In the genomic region with DNA sequence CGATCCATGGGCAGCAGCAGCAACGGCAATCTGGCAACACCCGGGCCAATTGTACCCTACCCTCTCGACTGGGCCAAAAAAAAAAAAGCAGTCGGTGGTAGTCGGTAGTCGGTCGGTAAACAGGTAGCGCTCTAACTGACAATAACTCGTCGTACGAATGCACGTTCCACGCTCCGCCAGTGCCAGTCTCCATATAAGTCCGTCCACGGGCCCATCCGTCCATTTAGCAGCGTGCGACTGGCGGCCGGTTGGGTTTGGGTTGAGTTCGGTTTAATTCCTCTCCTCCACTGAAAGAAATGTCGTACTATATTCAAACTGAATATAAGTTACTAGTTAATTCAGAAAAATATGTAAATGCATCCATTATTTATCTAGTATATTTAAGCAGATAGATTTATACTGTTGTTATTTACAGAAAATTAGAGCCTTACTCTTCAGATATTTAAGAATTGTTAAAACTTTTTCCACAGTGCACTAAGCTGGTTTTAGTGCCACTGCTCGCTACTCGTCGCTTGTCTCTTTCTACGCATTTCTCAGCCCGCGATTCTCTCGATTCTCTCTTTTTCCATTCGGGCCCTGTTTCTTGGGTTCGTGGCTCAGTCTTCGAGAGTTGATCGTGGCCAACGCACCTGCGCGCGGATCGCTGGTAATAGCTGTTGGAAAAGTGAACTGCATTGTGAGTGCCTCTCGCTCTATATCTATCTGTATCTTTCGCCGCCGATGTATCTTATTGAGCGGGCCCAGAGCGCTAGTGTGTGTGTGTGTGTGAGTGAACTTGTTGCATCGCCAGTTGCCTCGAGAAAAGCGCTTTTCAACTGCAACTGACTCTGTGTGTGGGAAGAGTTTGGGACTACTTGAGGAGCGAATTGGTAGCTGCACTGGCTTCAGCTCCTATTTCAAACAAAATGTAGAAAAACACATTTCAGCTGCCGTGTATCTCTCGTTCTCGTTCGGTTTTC, we compare ENCODE assay signal across 1 fruit fly cellular context.
TF ChIP-seq lines count a peak whose summit lies in the region.

bowl (plus strand) TSS at position 592 of the 959 bp plus-strand sequence.

TF ChIP-seq in whole organism, embryonic, 481 proteins besides CTCF, POLR2A, EP300 and RAD21 (continued from another document):
- TF ChIP-seq CG4617 (GFP tag; optimal IDR thresholded peaks at IDR 0.05; lab: Kevin White, UChicago; ENCODE audit: borderline replicate concordance) (peak; percentile 94), Dbx (GFP tag; IDR thresholded peaks at IDR 0.05; lab: Robert Waterston, UW) (peak; percentile 89), Ets65A (GFP tag; lab: Kevin White, UChicago) (peak; percentile 90), CG32772 (GFP tag; IDR thresholded peaks at IDR 0.05; lab: Robert Waterston, UW) (peak; percentile 95), Hr51 (GFP tag; optimal IDR thresholded peaks at IDR 0.05; lab: Kevin White, UChicago) (peak; percentile 96 to 98), pnt (GFP tag; optimal IDR thresholded peaks at IDR 0.05; lab: Kevin White, UChicago) (peak; percentile 91), CG11456 (GFP tag; IDR thresholded peaks at IDR 0.05; lab: Robert Waterston, UW) (peak; percentile 88), CG3281 (GFP tag; optimal IDR thresholded peaks at IDR 0.05; lab: Kevin White, UChicago) (peak; percentile 86), dpn (GFP tag; optimal IDR thresholded peaks at IDR 0.05; lab: Kevin White, UChicago) (peak; percentile 94 to 96), CG31388 (GFP tag; optimal IDR thresholded peaks at IDR 0.05; lab: Kevin White, UChicago) (peak; percentile 75), Adf1 (GFP tag; IDR thresholded peaks at IDR 0.05; lab: Robert Waterston, UW) (peak; percentile 79), Mad (GFP tag; optimal IDR thresholded peaks at IDR 0.05; lab: Kevin White, UChicago) (peak; percentile 92), fd102C (GFP tag; optimal IDR thresholded peaks at IDR 0.05; lab: Kevin White, UChicago) (peak; percentile 85), CG4707 (GFP tag; optimal IDR thresholded peaks at IDR 0.05; lab: Kevin White, UChicago) (peak; percentile 91), CG10462 (GFP tag; optimal IDR thresholded peaks at IDR 0.05; lab: Kevin White, UChicago) (peak; percentile 97), Vsx1 (GFP tag; optimal IDR thresholded peaks at IDR 0.05; lab: Kevin White, UChicago) (peak; percentile 90), hkb (optimal IDR thresholded peaks at IDR 0.05; lab: Kevin White, UChicago) (no peak), hkb (GFP tag; IDR thresholded peaks at IDR 0.05; lab: Robert Waterston, UW) (peak; percentile 97), Optix (GFP tag; IDR thresholded peaks at IDR 0.05; lab: Robert Waterston, UW) (peak; percentile 83), Dll (GFP tag; IDR thresholded peaks at IDR 0.05; lab: Robert Waterston, UW; ENCODE audit: partially characterized antibody) (no peak), sna (GFP tag; IDR thresholded peaks at IDR 0.05; lab: Robert Waterston, UW; ENCODE audit: partially characterized antibody) (no peak; the same call in 1 of the 2 replicates), Oli (tag; optimal IDR thresholded peaks at IDR 0.05; lab: Kevin White, UChicago) (peak; percentile 98), CG6791 (GFP tag; IDR thresholded peaks at IDR 0.05; lab: Robert Waterston, UW; ENCODE audit: partially characterized antibody) (peak; percentile 54; the same call in 1 of the 3 replicates), ab (GFP tag; optimal IDR thresholded peaks at IDR 0.05; lab: Kevin White, UChicago) (peak; percentile 80), MBD-R2 (GFP tag; IDR thresholded peaks at IDR 0.05; lab: Robert Waterston, UW) (peak; percentile 89), Sin3A (optimal IDR thresholded peaks at IDR 0.05; lab: Kevin White, UChicago) (no peak), ase (GFP tag; IDR thresholded peaks at IDR 0.05; lab: Robert Waterston, UW) (peak; percentile 94), NFAT (GFP tag; IDR thresholded peaks at IDR 0.05; lab: Robert Waterston, UW) (peak; percentile 90), disco-r (GFP tag; optimal IDR thresholded peaks at IDR 0.05; lab: Kevin White, UChicago) (peak; percentile 88), BEAF-32 (GFP tag; optimal IDR thresholded peaks at IDR 0.05; lab: Kevin White, UChicago) (no peak), kah (GFP tag; optimal IDR thresholded peaks at IDR 0.05; lab: Kevin White, UChicago) (peak; percentile 53), repo (GFP tag; optimal IDR thresholded peaks at IDR 0.05; lab: Kevin White, UChicago) (peak; percentile 83), CG11093 (GFP tag; IDR thresholded peaks at IDR 0.05; lab: Robert Waterston, UW) (peak; percentile 90), wdn (GFP tag; IDR thresholded peaks at IDR 0.05; lab: Robert Waterston, UW) (peak; percentile 95), CG15269 (tag; optimal IDR thresholded peaks at IDR 0.05; lab: Kevin White, UChicago) (peak; percentile 98), CG9215 (GFP tag; IDR thresholded peaks at IDR 0.05; lab: Robert Waterston, UW) (peak; percentile 91), Aef1 (GFP tag; IDR thresholded peaks at IDR 0.05; lab: Robert Waterston, UW) (peak; percentile 92), Ada2b (GFP tag; IDR thresholded peaks at IDR 0.05; lab: Robert Waterston, UW) (peak; percentile 96)
